Worm (Caenorhabditis elegans) whole organism, young adult: Measurements from ENCODE around the gene gpa-3.

Experiments used
- F57A8.1 ChIP-seq: fragments of 200-800 bp; sonication (Bioruptor generic); optimal IDR thresholded peaks from 2 replicates; lab custom pipeline; 2018; ENCODE audit warnings: mild to moderate bottlenecking, missing genetic modification characterization, moderate library complexity, missing compliant biosample characterization
- hmg-20 ChIP-seq: fragments of 200-800 bp; sonication (Bioruptor generic); IDR thresholded peaks from 2 replicates; pipeline ENCODE4 v1.3.6; 2022; ENCODE audit warnings: missing genetic modification reagents, missing genetic modification characterization, missing compliant biosample characterization
- let-526 ChIP-seq: fragments of 200-800 bp; sonication (Bioruptor generic); IDR thresholded peaks from 2 replicates; pipeline ENCODE4 v1.3.6; 2022; ENCODE audit warnings: missing genetic modification reagents, missing genetic modification characterization, missing compliant biosample characterization

- TF ChIP-seq let-526 (GFP tag; lab: Robert Waterston, UW) (no peak), F57A8.1 (GFP tag; lab: Kevin White, UChicago) (no peak), hmg-20 (no peak)
Observed at ce11 chrV:9352947-9353346, 6.6 kb downstream of the gpa-3 start, which contains the start of gene srx-46.
